Worm (Caenorhabditis elegans) whole organism, L4 larva: ENCODE data around the gene sre-24.

ENCODE experiments used
- F37D6.2 ChIP-seq: sonication (generic microtip); optimal IDR thresholded peaks from 2 replicates; lab custom pipeline; 2016; ENCODE audit warnings: mild to moderate bottlenecking, missing genetic modification characterization, missing compliant biosample characterization
- daf-8 ChIP-seq: fragments of 200-800 bp; sonication (Bioruptor generic); IDR thresholded peaks from 2 replicates; pipeline ENCODE4 v1.3.6; 2022; ENCODE audit warnings: missing genetic modification characterization, missing compliant biosample characterization
- fos-1 ChIP-seq: fragments of 150-350 bp; optimal IDR thresholded peaks from 2 replicates; lab custom pipeline; 2014; ENCODE audit warnings: missing biosample characterization, missing genetic modification characterization
- hif-1 ChIP-seq, 2 experiments: sonication (generic microtip); optimal IDR thresholded peaks; 2 replicates each; lab custom pipeline; 2016 to 2017; ENCODE audit warnings: missing compliant biosample characterization in 2 of 2, missing genetic modification characterization in 2 of 2, missing genetic modification reagents in 2 of 2, missing genotype in 2 of 2, mild to moderate bottlenecking in 1 of 2
- lin-13 ChIP-seq: fragments of 150-350 bp; optimal IDR thresholded peaks from 2 replicates; lab custom pipeline; 2014; ENCODE audit warnings: missing biosample characterization, missing genetic modification reagents, missing genetic modification characterization
- lin-39 ChIP-seq: fragments of 150-350 bp; optimal IDR thresholded peaks from 2 replicates; lab custom pipeline; 2014; ENCODE audit warnings: missing biosample characterization, missing genetic modification reagents, missing genetic modification characterization
- mep-1 ChIP-seq: fragments of 150-350 bp; sonication (generic microtip); optimal IDR thresholded peaks from 3 replicates; lab custom pipeline; 2014; ENCODE audit warnings: missing biosample characterization, missing genetic modification characterization
- nhr-10 ChIP-seq: fragments of 150-350 bp; optimal IDR thresholded peaks from 2 replicates; lab custom pipeline; 2014; ENCODE audit warnings: missing biosample characterization, missing genetic modification characterization
- nhr-28 ChIP-seq: fragments of 150-350 bp; optimal IDR thresholded peaks from 2 replicates; lab custom pipeline; 2014; ENCODE audit warnings: missing biosample characterization, missing genetic modification characterization
- unc-130 ChIP-seq: sonication (generic microtip); optimal IDR thresholded peaks from 2 replicates; lab custom pipeline; 2016; ENCODE audit warnings: missing genetic modification reagents, missing genetic modification characterization, missing compliant biosample characterization
- unc-62 ChIP-seq, 3 experiments: fragments of 150-350 bp in 1 of 3; sonication (generic microtip); optimal IDR thresholded peaks in 2 of 3; peaks in 1 of 3; 1 replicate in 1 of 3; 2 replicates in 2 of 3; lab custom pipeline; 2014 to 2017; ENCODE audit warnings: missing biosample characterization in 3 of 3, missing genetic modification characterization in 3 of 3, missing genetic modification reagents in 3 of 3, missing genotype in 1 of 3
- vab-7 ChIP-seq: fragments of 200-800 bp; sonication (Bioruptor generic); IDR thresholded peaks from 2 replicates; pipeline ENCODE4 v1.3.6; 2022; ENCODE audit warnings: missing genetic modification reagents, missing genetic modification characterization, missing compliant biosample characterization

DNA sequence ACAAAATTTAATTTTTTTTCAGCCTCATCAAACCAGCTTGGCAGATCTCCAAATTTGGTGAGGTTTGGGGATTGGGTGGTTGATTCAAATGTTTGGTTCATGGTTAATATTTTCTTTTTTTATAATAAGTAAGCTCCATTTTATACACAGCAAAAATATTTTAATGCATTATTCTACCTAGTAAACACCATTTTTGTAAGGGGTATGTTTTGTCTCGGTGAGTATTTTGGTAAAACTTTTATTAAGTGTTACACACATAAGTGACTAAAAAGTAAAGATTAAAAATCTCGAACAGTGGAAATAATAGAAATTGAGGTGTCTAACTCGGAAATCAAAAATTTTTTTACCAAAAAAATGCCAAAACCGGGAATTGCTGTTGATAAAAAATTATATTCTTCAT is 4.2 kb downstream of the sre-24 start, which contains the start of gene srw-4:
- TF ChIP-seq nhr-28 (no peak), unc-62 (GFP tag; optimal IDR thresholded peaks at IDR 0.05 in 1 of 2; lab: Kevin White, UChicago) (no peak), unc-62 (tag; optimal IDR thresholded peaks at IDR 0.05; lab: Kevin White, UChicago) (no peak), lin-39 (tag; lab: Kevin White, UChicago) (no peak), F37D6.2 (no peak), lin-13 (no peak), vab-7 (GFP tag; lab: Robert Waterston, UW) (no peak), fos-1 (tag; lab: Kevin White, UChicago) (no peak), daf-8 (GFP tag; lab: Robert Waterston, UW) (no peak), unc-130 (no peak), mep-1 (tag; lab: Kevin White, UChicago) (no peak), hif-1 (tag; optimal IDR thresholded peaks at IDR 0.05; lab: Kevin White, UChicago) (no peak), nhr-10 (tag; lab: Kevin White, UChicago) (no peak)
